Fruit fly (Drosophila melanogaster) S2 (cell line): ENCODE measurements around the gene CG15023.

Experiments used
- CG8478 ChIP-seq: fragments of >200 bp; optimal IDR thresholded peaks from 2 replicates; lab custom pipeline; 2018
- CTCF ChIP-seq, 2 experiments: fragments of >200 bp; optimal IDR thresholded peaks; 2 replicates each; lab custom pipeline; 2018

Gene CG15023

DNA sequence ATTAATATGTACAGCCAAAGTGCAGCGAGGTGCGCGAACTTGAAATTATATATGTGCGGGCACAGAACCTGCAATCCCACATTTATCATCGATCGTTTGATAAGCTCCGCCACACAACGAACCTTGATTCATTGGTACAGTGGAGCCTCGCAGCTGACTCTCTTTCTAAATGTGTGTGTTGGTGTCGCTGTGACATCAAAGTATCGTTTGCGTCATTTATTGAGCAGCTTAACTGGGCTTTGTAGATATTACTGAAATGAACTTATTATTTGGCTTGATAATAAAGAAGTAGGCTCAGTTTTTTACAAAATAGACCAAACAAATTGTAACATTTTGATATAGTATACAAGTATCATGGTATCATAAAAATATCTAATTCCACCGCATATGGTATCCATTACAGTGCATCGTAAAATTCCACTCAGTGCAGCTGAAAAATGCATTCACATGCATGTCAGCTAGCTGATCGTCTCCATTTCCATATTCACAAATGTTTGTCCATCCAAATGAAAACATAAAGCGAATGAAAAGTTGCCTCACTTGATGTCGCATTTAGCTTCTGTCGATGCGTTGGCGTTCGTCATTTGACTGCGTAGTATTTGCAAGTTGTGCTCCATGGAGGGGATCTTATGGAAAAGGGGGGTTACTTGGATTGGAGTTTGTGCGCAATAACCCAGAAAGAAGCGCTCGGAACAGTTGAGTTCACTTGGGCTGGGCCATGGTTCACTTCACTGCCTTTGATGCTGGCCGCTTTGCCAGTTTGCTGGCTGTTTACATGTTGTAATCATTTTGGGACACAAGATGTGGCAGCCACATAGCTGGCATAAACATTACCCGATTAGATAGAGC is 50.1 kb downstream of the CG15023 start:
- TF ChIP-seq CG8478 (lab: Kevin White, UChicago) (no peak), CTCF (optimal IDR thresholded peaks at IDR 0.05; lab: Kevin White, UChicago) (no peak)
